Worm (Caenorhabditis elegans): ENCODE results near the gene srd-39.

Gene srd-39

ce11 chrX:13291506-13291905 is 8.9 kb downstream of the srd-39 start, which contains the start of gene srd-38:
srd-38 (plus strand) TSS chrX:13291806.
- TF ChIP-seq cog-1 (tag; optimal IDR thresholded peaks at IDR 0.05) (no peak), flt-1 (GFP tag; IDR thresholded peaks at IDR 0.05) (no peak), T22C8.4 (GFP tag; IDR thresholded peaks at IDR 0.05) (no peak), ztf-23 (GFP tag; IDR thresholded peaks at IDR 0.05) (no peak), tab-1 (GFP tag; IDR thresholded peaks at IDR 0.05) (no peak)

- no peak for TF ChIP-seq ztf-29 (GFP tag; IDR thresholded peaks at IDR 0.05)
- TF ChIP-seq med-1 (GFP tag; optimal IDR thresholded peaks at IDR 0.05; ENCODE audit: insufficient read depth): no peak
- TF ChIP-seq T22C8.4 (GFP tag; IDR thresholded peaks at IDR 0.05): no peak
- no peak for TF ChIP-seq ref-1 (GFP tag; conservative IDR thresholded peaks at IDR 0.05)
- TF ChIP-seq cog-1 (tag; optimal IDR thresholded peaks at IDR 0.05): no peak
Observed at ce11 chrX:13290531-13290930, 9.9 kb downstream of the srd-39 start, which contains the start of gene R04D3.3. R04D3.3 (minus strand) TSS chrX:13290631.

- TF ChIP-seq ref-1 (GFP tag; conservative IDR thresholded peaks at IDR 0.05) (no peak), T22C8.4 (GFP tag; IDR thresholded peaks at IDR 0.05) (no peak), flt-1 (GFP tag; IDR thresholded peaks at IDR 0.05) (no peak), med-1 (GFP tag; optimal IDR thresholded peaks at IDR 0.05; ENCODE audit: insufficient read depth) (no peak), ztf-29 (GFP tag; IDR thresholded peaks at IDR 0.05) (no peak), tab-1 (GFP tag; IDR thresholded peaks at IDR 0.05) (no peak), klf-2 (GFP tag; conservative IDR thresholded peaks at IDR 0.05) (no peak), cog-1 (tag; optimal IDR thresholded peaks at IDR 0.05) (no peak), ztf-23 (GFP tag; IDR thresholded peaks at IDR 0.05) (no peak)
Observed at ce11 chrX:13288715-13289114, 11.7 kb downstream of the srd-39 start, which contains the start of gene R04D3.4. R04D3.4 (minus strand) TSS chrX:13288815.

- no peak for TF ChIP-seq med-1 (GFP tag; optimal IDR thresholded peaks at IDR 0.05; ENCODE audit: insufficient read depth)
- no peak for TF ChIP-seq ztf-29 (GFP tag; IDR thresholded peaks at IDR 0.05)
- no peak for TF ChIP-seq cog-1 (tag; optimal IDR thresholded peaks at IDR 0.05)
- no peak for TF ChIP-seq flt-1 (GFP tag; IDR thresholded peaks at IDR 0.05)
- TF ChIP-seq ref-1 (GFP tag; conservative IDR thresholded peaks at IDR 0.05): no peak
- TF ChIP-seq klf-2 (GFP tag; conservative IDR thresholded peaks at IDR 0.05): no peak
- no peak for TF ChIP-seq ztf-23 (GFP tag; IDR thresholded peaks at IDR 0.05)
- no peak for TF ChIP-seq tab-1 (GFP tag; IDR thresholded peaks at IDR 0.05)
- no peak for TF ChIP-seq T22C8.4 (GFP tag; IDR thresholded peaks at IDR 0.05)
Observed at ce11 chrX:13286533-13286932, 13.9 kb downstream of the srd-39 start, which contains the start of gene R04D3.2. R04D3.2 (minus strand) TSS chrX:13286633.

- TF ChIP-seq flt-1 (GFP tag; IDR thresholded peaks at IDR 0.05) (0 out of 2 replicates have a peak, but pooled peaks have one; percentile 45), klf-2 (GFP tag; conservative IDR thresholded peaks at IDR 0.05) (no peak)
Observed at ce11 chrX:13284618-13285017, 15.8 kb downstream of the srd-39 start.

ce11 chrX:13284091-13284490 is 16.3 kb downstream of the srd-39 start, which contains the start of gene cyp-14A4:
cyp-14A4 (minus strand) TSS chrX:13284197.
- no peak for TF ChIP-seq klf-2 (GFP tag; conservative IDR thresholded peaks at IDR 0.05)
- no peak for TF ChIP-seq ref-1 (GFP tag; conservative IDR thresholded peaks at IDR 0.05)
- TF ChIP-seq T22C8.4 (GFP tag; IDR thresholded peaks at IDR 0.05): no peak
- TF ChIP-seq cog-1 (tag; optimal IDR thresholded peaks at IDR 0.05): no peak
- TF ChIP-seq tab-1 (GFP tag; IDR thresholded peaks at IDR 0.05): no peak
- TF ChIP-seq ztf-23 (GFP tag; IDR thresholded peaks at IDR 0.05): no peak
- TF ChIP-seq ztf-29 (GFP tag; IDR thresholded peaks at IDR 0.05): no peak
- no peak for TF ChIP-seq flt-1 (GFP tag; IDR thresholded peaks at IDR 0.05)
- TF ChIP-seq med-1 (GFP tag; optimal IDR thresholded peaks at IDR 0.05; ENCODE audit: insufficient read depth): no peak

ce11 chrX:13283462-13283861 is 16.9 kb downstream of the srd-39 start:
- TF ChIP-seq klf-2 (GFP tag; conservative IDR thresholded peaks at IDR 0.05) (no peak), flt-1 (GFP tag; IDR thresholded peaks at IDR 0.05) (peak; percentile 53; the same call in 1 of the 2 replicates)

- TF ChIP-seq ztf-29 (GFP tag; IDR thresholded peaks at IDR 0.05) (no peak), ref-1 (GFP tag; conservative IDR thresholded peaks at IDR 0.05) (no peak), T22C8.4 (GFP tag; IDR thresholded peaks at IDR 0.05) (no peak), cog-1 (tag; optimal IDR thresholded peaks at IDR 0.05) (no peak), med-1 (GFP tag; optimal IDR thresholded peaks at IDR 0.05; ENCODE audit: insufficient read depth) (no peak), flt-1 (GFP tag; IDR thresholded peaks at IDR 0.05) (no peak), ztf-23 (GFP tag; IDR thresholded peaks at IDR 0.05) (no peak), tab-1 (GFP tag; IDR thresholded peaks at IDR 0.05) (no peak), klf-2 (GFP tag; conservative IDR thresholded peaks at IDR 0.05) (no peak)
Observed at ce11 chrX:13278876-13279275, 21.5 kb downstream of the srd-39 start, which contains the start of gene phf-33. phf-33 (minus strand) TSS chrX:13278976.

ce11 chrX:13274102-13274501 is 26.3 kb downstream of the srd-39 start, which contains the start of gene cyp-14A3:
cyp-14A3 (minus strand) TSS chrX:13274202.
- no peak for TF ChIP-seq ztf-29 (GFP tag; IDR thresholded peaks at IDR 0.05)
- TF ChIP-seq med-1 (GFP tag; optimal IDR thresholded peaks at IDR 0.05; ENCODE audit: insufficient read depth): no peak
- no peak for TF ChIP-seq ztf-23 (GFP tag; IDR thresholded peaks at IDR 0.05)
- TF ChIP-seq T22C8.4 (GFP tag; IDR thresholded peaks at IDR 0.05): no peak
- no peak for TF ChIP-seq klf-2 (GFP tag; conservative IDR thresholded peaks at IDR 0.05)
- TF ChIP-seq cog-1 (tag; optimal IDR thresholded peaks at IDR 0.05): no peak
- TF ChIP-seq tab-1 (GFP tag; IDR thresholded peaks at IDR 0.05): no peak
- no peak for TF ChIP-seq ref-1 (GFP tag; conservative IDR thresholded peaks at IDR 0.05)
- TF ChIP-seq flt-1 (GFP tag; IDR thresholded peaks at IDR 0.05): no peak

ce11 chrX:13269586-13269985 is 30.8 kb downstream of the srd-39 start, which contains the start of gene cyp-14A2:
cyp-14A2 (minus strand) TSS chrX:13269686.
- no peak for TF ChIP-seq ztf-23 (GFP tag; IDR thresholded peaks at IDR 0.05)
- no peak for TF ChIP-seq T22C8.4 (GFP tag; IDR thresholded peaks at IDR 0.05)
- TF ChIP-seq cog-1 (tag; optimal IDR thresholded peaks at IDR 0.05): no peak
- no peak for TF ChIP-seq klf-2 (GFP tag; conservative IDR thresholded peaks at IDR 0.05)
- TF ChIP-seq ref-1 (GFP tag; conservative IDR thresholded peaks at IDR 0.05): no peak
- TF ChIP-seq ztf-29 (GFP tag; IDR thresholded peaks at IDR 0.05): no peak
- no peak for TF ChIP-seq tab-1 (GFP tag; IDR thresholded peaks at IDR 0.05)
- TF ChIP-seq med-1 (GFP tag; optimal IDR thresholded peaks at IDR 0.05; ENCODE audit: insufficient read depth): no peak
- no peak for TF ChIP-seq flt-1 (GFP tag; IDR thresholded peaks at IDR 0.05)
